Fruit fly (Drosophila melanogaster) whole organism, pupa: Measurements from ENCODE around the gene spirit.

ENCODE experiments used
- CG10348 ChIP-seq: fragments of 200-800 bp; sonication (Bioruptor generic); IDR thresholded peaks from 2 replicates; pipeline ENCODE4 v1.3.6; 2022; ENCODE audit warnings: missing biosample characterization, missing genetic modification characterization
- CG12605 ChIP-seq: fragments of 200-800 bp; sonication (Bioruptor generic); IDR thresholded peaks from 2 replicates; pipeline ENCODE4 v1.3.6; 2022; ENCODE audit warnings: missing biosample characterization, missing genetic modification characterization
- CG13204 ChIP-seq: fragments of 200-800 bp; sonication (Bioruptor generic); optimal IDR thresholded peaks from 2 replicates; lab custom pipeline; 2018; ENCODE audit warnings: missing biosample characterization, mild to moderate bottlenecking, missing genetic modification characterization, moderate library complexity
- CG14655 ChIP-seq: fragments of 200-800 bp; sonication (Bioruptor generic); optimal IDR thresholded peaks from 3 replicates; lab custom pipeline; 2017; ENCODE audit warnings: mild to moderate bottlenecking, missing biosample characterization, missing genetic modification reagents, missing genetic modification characterization
- CG15710 ChIP-seq: fragments of 200-800 bp; sonication (Bioruptor generic); optimal IDR thresholded peaks from 2 replicates; lab custom pipeline; 2018; ENCODE audit warnings: missing biosample characterization, mild to moderate bottlenecking, missing genetic modification characterization, moderate library complexity
- CG17806 ChIP-seq: fragments of 200-800 bp; sonication (Bioruptor generic); optimal IDR thresholded peaks from 2 replicates; lab custom pipeline; 2018; ENCODE audit warnings: missing biosample characterization, mild to moderate bottlenecking, missing genetic modification characterization, moderate library complexity
- CG32121 ChIP-seq: fragments of 200-800 bp; sonication (Bioruptor generic); IDR thresholded peaks from 2 replicates; pipeline ENCODE4 v1.3.6; 2022; ENCODE audit warnings: missing biosample characterization, missing genetic modification characterization
- CG34367 ChIP-seq: fragments of 200-800 bp; sonication (Bioruptor generic); optimal IDR thresholded peaks from 2 replicates; lab custom pipeline; 2018; ENCODE audit warnings: missing biosample characterization, mild to moderate bottlenecking, missing genetic modification characterization
- CG4496 ChIP-seq: fragments of 200-800 bp; sonication (Bioruptor generic); IDR thresholded peaks from 3 replicates; pipeline ENCODE4 v1.3.6; 2022; ENCODE audit warnings: missing biosample characterization, missing genetic modification characterization
- CG8159 ChIP-seq: fragments of 200-800 bp; sonication (Bioruptor generic); optimal IDR thresholded peaks from 3 replicates; lab custom pipeline; 2018; ENCODE audit warnings: missing biosample characterization, mild to moderate bottlenecking, missing genetic modification characterization, moderate library complexity
- CG8301 ChIP-seq: fragments of 200-800 bp; sonication (Bioruptor generic); optimal IDR thresholded peaks from 2 replicates; lab custom pipeline; 2018; ENCODE audit warnings: missing biosample characterization, mild to moderate bottlenecking, missing genetic modification characterization
- CG9948 ChIP-seq: fragments of 200-800 bp; sonication (Bioruptor generic); optimal IDR thresholded peaks from 2 replicates; lab custom pipeline; 2018; ENCODE audit warnings: missing biosample characterization, mild to moderate bottlenecking, missing genetic modification characterization, moderate library complexity
- D1 ChIP-seq: fragments of 200-800 bp; sonication (Bioruptor generic); optimal IDR thresholded peaks from 2 replicates; lab custom pipeline; 2018; ENCODE audit warnings: missing biosample characterization, mild to moderate bottlenecking, missing genetic modification characterization, moderate library complexity
- EcR ChIP-seq: fragments of 200-800 bp; sonication (Bioruptor generic); optimal IDR thresholded peaks from 3 replicates; lab custom pipeline; 2019; ENCODE audit warnings: missing biosample characterization, missing genetic modification characterization, mild to moderate bottlenecking, moderate library complexity, missing genetic modification reagents
- Ets98B ChIP-seq: fragments of 200-800 bp; sonication (Bioruptor generic); IDR thresholded peaks from 2 replicates; pipeline ENCODE4 v1.3.6; 2022; ENCODE audit warnings: missing biosample characterization, missing genetic modification characterization
- Pif1A ChIP-seq: fragments of 200-800 bp; sonication (Bioruptor generic); optimal IDR thresholded peaks from 3 replicates; lab custom pipeline; 2016; ENCODE audit warnings: missing biosample characterization, missing genetic modification characterization
- Pif1B ChIP-seq: fragments of 200-800 bp; sonication (Bioruptor generic); optimal IDR thresholded peaks from 3 replicates; lab custom pipeline; 2016; ENCODE audit warnings: missing biosample characterization, missing genetic modification characterization
- Snoo ChIP-seq: fragments of 200-800 bp; sonication (Bioruptor generic); optimal IDR thresholded peaks from 3 replicates; lab custom pipeline; 2017; ENCODE audit warnings: missing biosample characterization, mild to moderate bottlenecking, missing genetic modification characterization, inconsistent platforms
- fd96Ca ChIP-seq: fragments of 200-800 bp; sonication (Bioruptor generic); IDR thresholded peaks from 3 replicates; pipeline ENCODE4 v1.3.6; 2022; ENCODE audit warnings: missing biosample characterization, missing genetic modification characterization
- gl ChIP-seq: fragments of 200-800 bp; sonication (Bioruptor generic); optimal IDR thresholded peaks from 2 replicates; lab custom pipeline; 2018; ENCODE audit warnings: missing biosample characterization, mild to moderate bottlenecking, missing genetic modification characterization
- rn ChIP-seq: fragments of 200-800 bp; sonication (Bioruptor generic); IDR thresholded peaks from 2 replicates; pipeline ENCODE4 v1.3.6; 2022; ENCODE audit warnings: missing biosample characterization, missing genetic modification characterization

spirit gene

DNA sequence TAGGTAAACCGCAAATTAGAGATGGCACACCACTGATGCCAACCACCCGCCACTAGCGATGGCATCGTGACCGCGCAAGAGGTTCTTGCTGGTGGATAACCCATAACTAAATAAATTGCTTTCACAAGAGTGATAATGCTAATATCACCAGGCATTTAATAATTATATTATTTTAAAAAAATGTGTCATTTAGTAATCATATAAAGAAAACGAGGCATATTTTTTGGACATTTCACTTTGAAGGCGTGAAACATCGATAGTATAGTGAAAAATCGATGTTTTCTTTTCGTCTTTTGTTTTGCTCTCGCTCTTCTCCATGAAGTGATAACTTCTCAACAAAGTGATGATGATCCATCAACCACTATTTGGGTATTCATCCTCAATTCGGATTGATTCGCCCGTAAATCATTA is 14.6 kb downstream of the spirit start, which contains the start of gene IntS4:
Gene IntS4 (minus strand): TSS at position 20 of the 411 bp plus-strand sequence.
- peak; percentile 60 for TF ChIP-seq Ets98B (GFP tag; lab: Robert Waterston, UW)
- TF ChIP-seq EcR, result peak; percentile 73
- TF ChIP-seq Pif1B (GFP tag; lab: Kevin White, UChicago), result peak; percentile 50
- TF ChIP-seq CG9948 (tag; lab: Kevin White, UChicago), result peak; percentile 19
- no peak for TF ChIP-seq CG8301 (tag; lab: Kevin White, UChicago)
- TF ChIP-seq CG15710 (tag; lab: Kevin White, UChicago), result peak; percentile 59
- no peak; the same call in 2 of the 3 replicates for TF ChIP-seq CG4496
- peak; percentile 29 for TF ChIP-seq CG17806 (tag; lab: Kevin White, UChicago)

DNA sequence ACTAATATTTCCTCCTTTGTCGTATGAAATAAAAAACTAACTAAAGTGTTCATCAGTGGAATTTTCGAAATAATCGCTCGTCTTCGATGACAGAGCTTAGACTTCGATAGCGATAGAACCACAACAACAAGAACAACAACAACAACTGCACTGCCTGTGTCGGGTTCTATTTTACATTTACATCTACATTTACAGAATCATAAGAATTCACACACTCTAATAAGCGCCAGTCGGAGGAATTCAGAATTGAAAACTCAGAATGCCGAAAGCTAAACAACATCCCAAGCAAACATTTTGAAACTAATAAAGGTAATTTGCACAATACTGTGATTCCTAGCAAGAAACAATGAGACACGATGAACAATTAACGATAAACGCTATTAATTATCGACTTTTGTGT is 19.1 kb downstream of the spirit start:
- TF ChIP-seq CG17806 (tag; lab: Kevin White, UChicago) (no peak), Snoo (tag; lab: Kevin White, UChicago) (no peak), CG13204 (GFP tag; lab: Kevin White, UChicago) (no peak), CG4496 (no peak), CG34367 (no peak), Pif1B (GFP tag; lab: Kevin White, UChicago) (no peak), CG10348 (no peak), D1 (tag; lab: Kevin White, UChicago) (no peak), rn (GFP tag; lab: Robert Waterston, UW) (no peak), CG12605 (GFP tag; lab: Robert Waterston, UW) (no peak), gl (tag; lab: Kevin White, UChicago) (no peak), Pif1A (no peak), CG9948 (tag; lab: Kevin White, UChicago) (no peak), fd96Ca (GFP tag; lab: Robert Waterston, UW) (no peak), CG8301 (tag; lab: Kevin White, UChicago) (no peak), CG15710 (tag; lab: Kevin White, UChicago) (no peak), CG8159 (tag; lab: Kevin White, UChicago) (no peak), CG14655 (GFP tag; lab: Kevin White, UChicago) (no peak)

DNA sequence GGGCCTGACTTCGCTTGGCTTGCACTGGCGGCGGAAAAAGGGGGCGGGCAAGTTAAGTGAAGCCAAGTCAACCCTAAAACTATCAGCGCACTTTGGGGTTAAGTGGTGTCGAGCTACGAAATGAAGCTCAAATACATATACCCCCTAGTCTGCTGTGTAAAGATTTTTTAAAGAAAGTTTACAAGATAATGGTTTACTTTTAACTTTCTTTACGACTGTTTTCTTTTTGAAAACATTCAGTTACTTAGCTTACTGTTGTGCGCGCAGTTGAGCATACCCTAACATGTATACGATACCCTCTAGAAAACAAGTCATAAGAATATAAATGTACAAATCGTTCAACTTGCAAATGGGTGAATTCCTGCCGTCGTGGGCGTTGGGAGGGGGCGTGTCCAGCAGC is 30.7 kb downstream of the spirit start:
- TF ChIP-seq CG9948 (tag; lab: Kevin White, UChicago), result peak; percentile 8
- peak; percentile 11 for TF ChIP-seq CG17806 (tag; lab: Kevin White, UChicago)
- no peak for TF ChIP-seq CG32121 (GFP tag; lab: Robert Waterston, UW)
- TF ChIP-seq CG8159 (tag; lab: Kevin White, UChicago), result peak; percentile 11

DNA sequence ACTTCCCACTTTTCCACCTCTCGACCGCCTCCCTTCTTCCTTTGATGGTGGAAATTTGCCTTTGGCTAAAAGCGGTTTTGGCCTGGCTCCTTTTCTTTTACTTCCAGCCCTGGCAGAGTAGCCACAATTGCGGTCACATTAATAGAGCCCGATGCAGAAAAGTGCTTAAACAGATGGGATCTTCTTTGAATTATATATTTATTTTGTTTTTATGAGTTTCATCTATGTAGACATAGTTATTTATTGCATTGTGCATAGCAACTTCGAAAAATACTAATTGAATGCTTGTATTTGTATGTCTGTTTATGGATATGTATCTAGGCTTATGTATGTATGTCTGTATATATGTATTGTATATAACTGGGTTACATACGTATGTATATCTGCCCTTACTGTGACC is 31.4 kb downstream of the spirit start:
- TF ChIP-seq CG10348 (no peak), CG4496 (peak; percentile 49; the same call in 2 of the 3 replicates), CG8159 (tag; lab: Kevin White, UChicago) (peak; percentile 67), CG13204 (GFP tag; lab: Kevin White, UChicago) (no peak), fd96Ca (GFP tag; lab: Robert Waterston, UW) (peak; percentile 56; the same call in 1 of the 3 replicates), Ets98B (GFP tag; lab: Robert Waterston, UW) (0 out of 2 replicates have a peak, but pooled peaks have one; percentile 22), gl (tag; lab: Kevin White, UChicago) (no peak), EcR (no peak), rn (GFP tag; lab: Robert Waterston, UW) (no peak), Snoo (tag; lab: Kevin White, UChicago) (peak; percentile 18), Pif1B (GFP tag; lab: Kevin White, UChicago) (peak; percentile 9), CG8301 (tag; lab: Kevin White, UChicago) (peak; percentile 26), D1 (tag; lab: Kevin White, UChicago) (no peak), CG9948 (tag; lab: Kevin White, UChicago) (peak; percentile 45), CG15710 (tag; lab: Kevin White, UChicago) (peak; percentile 60), CG32121 (GFP tag; lab: Robert Waterston, UW) (no peak), CG12605 (GFP tag; lab: Robert Waterston, UW) (no peak), CG34367 (peak; percentile 48), CG17806 (tag; lab: Kevin White, UChicago) (peak; percentile 49), CG14655 (GFP tag; lab: Kevin White, UChicago) (peak; percentile 47), Pif1A (peak; percentile 37)

DNA sequence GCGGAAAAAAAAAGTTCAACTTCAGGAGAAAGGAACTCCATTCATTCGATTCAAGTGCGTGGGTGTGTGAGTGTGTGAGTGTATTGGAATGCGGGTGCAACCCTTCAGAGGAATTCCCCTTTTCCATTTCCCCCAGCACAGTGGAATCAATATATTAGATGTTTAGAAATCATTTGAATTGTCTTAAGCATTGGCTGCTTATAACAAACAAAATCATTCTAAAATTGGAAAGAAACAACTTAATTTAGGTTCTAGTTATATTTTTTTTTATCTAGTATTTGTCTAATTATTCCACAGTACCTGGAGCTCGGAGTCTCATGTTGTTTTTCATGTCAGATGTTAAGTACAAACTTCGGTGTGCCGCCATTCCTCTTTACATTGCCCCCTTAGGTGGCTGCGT is 34.4 kb downstream of the spirit start:
- TF ChIP-seq CG8301 (tag; lab: Kevin White, UChicago) (peak; percentile 21), CG32121 (GFP tag; lab: Robert Waterston, UW) (peak; percentile 57), EcR (no peak), CG9948 (tag; lab: Kevin White, UChicago) (peak; percentile 40), CG10348 (no peak), Pif1B (GFP tag; lab: Kevin White, UChicago) (no peak), CG13204 (GFP tag; lab: Kevin White, UChicago) (no peak), CG17806 (tag; lab: Kevin White, UChicago) (peak; percentile 31), CG14655 (GFP tag; lab: Kevin White, UChicago) (peak; percentile 40), fd96Ca (GFP tag; lab: Robert Waterston, UW) (no peak), Snoo (tag; lab: Kevin White, UChicago) (no peak), CG12605 (GFP tag; lab: Robert Waterston, UW) (no peak), Ets98B (GFP tag; lab: Robert Waterston, UW) (peak; percentile 60), D1 (tag; lab: Kevin White, UChicago) (no peak), gl (tag; lab: Kevin White, UChicago) (no peak), CG34367 (peak; percentile 11), CG8159 (tag; lab: Kevin White, UChicago) (peak; percentile 51), Pif1A (no peak), rn (GFP tag; lab: Robert Waterston, UW) (no peak), CG15710 (tag; lab: Kevin White, UChicago) (peak; percentile 51), CG4496 (peak; percentile 50; the same call in 1 of the 3 replicates)
